Fruit fly (Drosophila melanogaster) whole organism, pupa: ENCODE data around the gene Cdc14.

Experiments used
- CG10348 ChIP-seq: fragments of 200-800 bp; sonication (Bioruptor generic); IDR thresholded peaks from 2 replicates; pipeline ENCODE4 v1.3.6; 2022; ENCODE audit warnings: missing biosample characterization, missing genetic modification characterization
- CG12605 ChIP-seq: fragments of 200-800 bp; sonication (Bioruptor generic); IDR thresholded peaks from 2 replicates; pipeline ENCODE4 v1.3.6; 2022; ENCODE audit warnings: missing biosample characterization, missing genetic modification characterization
- CG13204 ChIP-seq: fragments of 200-800 bp; sonication (Bioruptor generic); optimal IDR thresholded peaks from 2 replicates; lab custom pipeline; 2018; ENCODE audit warnings: missing biosample characterization, mild to moderate bottlenecking, missing genetic modification characterization, moderate library complexity
- CG14655 ChIP-seq: fragments of 200-800 bp; sonication (Bioruptor generic); optimal IDR thresholded peaks from 3 replicates; lab custom pipeline; 2017; ENCODE audit warnings: mild to moderate bottlenecking, missing biosample characterization, missing genetic modification reagents, missing genetic modification characterization
- CG15710 ChIP-seq: fragments of 200-800 bp; sonication (Bioruptor generic); optimal IDR thresholded peaks from 2 replicates; lab custom pipeline; 2018; ENCODE audit warnings: missing biosample characterization, mild to moderate bottlenecking, missing genetic modification characterization, moderate library complexity
- CG17806 ChIP-seq: fragments of 200-800 bp; sonication (Bioruptor generic); optimal IDR thresholded peaks from 2 replicates; lab custom pipeline; 2018; ENCODE audit warnings: missing biosample characterization, mild to moderate bottlenecking, missing genetic modification characterization, moderate library complexity
- CG32121 ChIP-seq: fragments of 200-800 bp; sonication (Bioruptor generic); IDR thresholded peaks from 2 replicates; pipeline ENCODE4 v1.3.6; 2022; ENCODE audit warnings: missing biosample characterization, missing genetic modification characterization
- CG34367 ChIP-seq: fragments of 200-800 bp; sonication (Bioruptor generic); optimal IDR thresholded peaks from 2 replicates; lab custom pipeline; 2018; ENCODE audit warnings: missing biosample characterization, mild to moderate bottlenecking, missing genetic modification characterization
- CG4496 ChIP-seq: fragments of 200-800 bp; sonication (Bioruptor generic); IDR thresholded peaks from 3 replicates; pipeline ENCODE4 v1.3.6; 2022; ENCODE audit warnings: missing biosample characterization, missing genetic modification characterization
- CG8159 ChIP-seq: fragments of 200-800 bp; sonication (Bioruptor generic); optimal IDR thresholded peaks from 3 replicates; lab custom pipeline; 2018; ENCODE audit warnings: missing biosample characterization, mild to moderate bottlenecking, missing genetic modification characterization, moderate library complexity
- CG8301 ChIP-seq: fragments of 200-800 bp; sonication (Bioruptor generic); optimal IDR thresholded peaks from 2 replicates; lab custom pipeline; 2018; ENCODE audit warnings: missing biosample characterization, mild to moderate bottlenecking, missing genetic modification characterization
- CG9948 ChIP-seq: fragments of 200-800 bp; sonication (Bioruptor generic); optimal IDR thresholded peaks from 2 replicates; lab custom pipeline; 2018; ENCODE audit warnings: missing biosample characterization, mild to moderate bottlenecking, missing genetic modification characterization, moderate library complexity
- D1 ChIP-seq: fragments of 200-800 bp; sonication (Bioruptor generic); optimal IDR thresholded peaks from 2 replicates; lab custom pipeline; 2018; ENCODE audit warnings: missing biosample characterization, mild to moderate bottlenecking, missing genetic modification characterization, moderate library complexity
- EcR ChIP-seq: fragments of 200-800 bp; sonication (Bioruptor generic); optimal IDR thresholded peaks from 3 replicates; lab custom pipeline; 2019; ENCODE audit warnings: missing biosample characterization, missing genetic modification characterization, mild to moderate bottlenecking, moderate library complexity, missing genetic modification reagents
- Ets98B ChIP-seq: fragments of 200-800 bp; sonication (Bioruptor generic); IDR thresholded peaks from 2 replicates; pipeline ENCODE4 v1.3.6; 2022; ENCODE audit warnings: missing biosample characterization, missing genetic modification characterization
- Pif1A ChIP-seq: fragments of 200-800 bp; sonication (Bioruptor generic); optimal IDR thresholded peaks from 3 replicates; lab custom pipeline; 2016; ENCODE audit warnings: missing biosample characterization, missing genetic modification characterization
- Pif1B ChIP-seq: fragments of 200-800 bp; sonication (Bioruptor generic); optimal IDR thresholded peaks from 3 replicates; lab custom pipeline; 2016; ENCODE audit warnings: missing biosample characterization, missing genetic modification characterization
- Snoo ChIP-seq: fragments of 200-800 bp; sonication (Bioruptor generic); optimal IDR thresholded peaks from 3 replicates; lab custom pipeline; 2017; ENCODE audit warnings: missing biosample characterization, mild to moderate bottlenecking, missing genetic modification characterization, inconsistent platforms
- fd96Ca ChIP-seq: fragments of 200-800 bp; sonication (Bioruptor generic); IDR thresholded peaks from 3 replicates; pipeline ENCODE4 v1.3.6; 2022; ENCODE audit warnings: missing biosample characterization, missing genetic modification characterization
- gl ChIP-seq: fragments of 200-800 bp; sonication (Bioruptor generic); optimal IDR thresholded peaks from 2 replicates; lab custom pipeline; 2018; ENCODE audit warnings: missing biosample characterization, mild to moderate bottlenecking, missing genetic modification characterization
- rn ChIP-seq: fragments of 200-800 bp; sonication (Bioruptor generic); IDR thresholded peaks from 2 replicates; pipeline ENCODE4 v1.3.6; 2022; ENCODE audit warnings: missing biosample characterization, missing genetic modification characterization

Gene Cdc14

DNA sequence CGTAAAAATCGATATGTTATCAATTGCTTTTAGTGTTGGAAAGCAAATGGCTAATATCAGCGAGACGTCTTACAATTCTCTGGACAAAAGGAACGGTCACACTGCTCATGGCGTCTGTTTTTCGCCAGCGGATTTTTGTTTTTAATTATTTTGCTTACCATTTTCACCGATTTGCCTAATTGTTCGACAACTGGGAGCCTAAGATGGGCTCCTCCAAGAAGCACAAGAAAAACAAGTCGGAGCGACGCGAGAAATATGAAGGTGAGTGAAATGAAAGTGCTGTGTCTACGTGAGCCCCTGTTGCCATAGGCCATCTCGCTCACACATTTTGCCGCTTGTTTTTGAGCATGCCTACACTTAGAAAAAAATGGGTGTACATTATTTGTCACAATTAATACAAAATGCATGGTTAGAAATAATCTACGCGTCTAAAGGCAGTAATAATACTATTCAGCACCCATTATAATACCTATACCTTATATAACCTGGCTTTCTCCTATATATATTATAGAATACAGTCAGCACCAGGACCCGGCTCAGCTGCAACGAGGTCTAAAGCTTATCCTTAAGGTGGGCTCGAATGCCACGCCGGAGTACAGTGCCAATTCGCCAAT is 27.6 kb downstream of the Cdc14 start, which contains the start of gene Brd7-9:
Gene Brd7-9 (plus strand): TSS at position 78 of the 614 bp plus-strand sequence.
- TF ChIP-seq gl (tag; lab: Kevin White, UChicago) (peak; percentile 51), CG8301 (tag; lab: Kevin White, UChicago) (peak; percentile 80), Pif1B (GFP tag; lab: Kevin White, UChicago) (peak; percentile 79), CG12605 (GFP tag; lab: Robert Waterston, UW) (peak; percentile 82), CG17806 (no peak), D1 (tag; lab: Kevin White, UChicago) (no peak), CG14655 (GFP tag; lab: Kevin White, UChicago) (peak; percentile 80), CG34367 (tag; lab: Kevin White, UChicago) (peak; percentile 59), fd96Ca (peak; percentile 74), CG8159 (tag; lab: Kevin White, UChicago) (peak; percentile 68), CG32121 (GFP tag; lab: Robert Waterston, UW) (peak; percentile 79), rn (0 out of 2 replicates have a peak, but pooled peaks have one; percentile 7), Ets98B (GFP tag; lab: Robert Waterston, UW) (peak; percentile 86), Pif1A (GFP tag; lab: Kevin White, UChicago) (peak; percentile 80), CG13204 (GFP tag; lab: Kevin White, UChicago) (no peak), CG15710 (tag; lab: Kevin White, UChicago) (no peak), CG4496 (GFP tag; lab: Robert Waterston, UW) (peak; percentile 91)

DNA sequence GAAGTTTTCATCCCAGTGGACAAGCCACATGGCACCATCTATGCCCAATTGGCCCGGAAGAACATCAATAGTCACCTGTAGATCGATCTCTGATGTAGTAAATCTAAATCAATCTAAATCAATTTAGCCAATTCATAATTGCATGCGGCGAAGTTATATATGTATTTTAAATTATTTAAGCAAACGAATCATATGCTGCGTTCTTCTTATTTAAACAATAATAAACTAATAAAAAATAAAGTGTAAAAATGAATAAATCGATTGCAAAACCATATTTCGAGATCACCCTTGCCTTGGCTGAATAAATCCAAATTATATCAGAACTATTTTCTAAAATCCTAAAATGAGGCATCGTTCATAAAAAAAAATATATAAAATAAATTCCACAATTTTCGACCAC is 29.3 kb downstream of the Cdc14 start, which contains the start of gene CG7164:
Gene CG7164 (plus strand): TSS at position 301 of the 400 bp plus-strand sequence.
- TF ChIP-seq CG8159 (tag; lab: Kevin White, UChicago) (no peak), CG34367 (tag; lab: Kevin White, UChicago) (no peak), CG9948 (tag; lab: Kevin White, UChicago) (no peak), fd96Ca (no peak), rn (no peak), CG32121 (GFP tag; lab: Robert Waterston, UW) (no peak), CG13204 (GFP tag; lab: Kevin White, UChicago) (no peak), Pif1A (GFP tag; lab: Kevin White, UChicago) (no peak), CG8301 (tag; lab: Kevin White, UChicago) (no peak), CG12605 (GFP tag; lab: Robert Waterston, UW) (no peak), gl (tag; lab: Kevin White, UChicago) (no peak), CG17806 (no peak), CG4496 (GFP tag; lab: Robert Waterston, UW) (no peak), EcR (GFP tag; lab: Kevin White, UChicago) (no peak), Snoo (tag; lab: Kevin White, UChicago) (no peak), D1 (tag; lab: Kevin White, UChicago) (no peak), CG10348 (GFP tag; lab: Robert Waterston, UW) (no peak)

DNA sequence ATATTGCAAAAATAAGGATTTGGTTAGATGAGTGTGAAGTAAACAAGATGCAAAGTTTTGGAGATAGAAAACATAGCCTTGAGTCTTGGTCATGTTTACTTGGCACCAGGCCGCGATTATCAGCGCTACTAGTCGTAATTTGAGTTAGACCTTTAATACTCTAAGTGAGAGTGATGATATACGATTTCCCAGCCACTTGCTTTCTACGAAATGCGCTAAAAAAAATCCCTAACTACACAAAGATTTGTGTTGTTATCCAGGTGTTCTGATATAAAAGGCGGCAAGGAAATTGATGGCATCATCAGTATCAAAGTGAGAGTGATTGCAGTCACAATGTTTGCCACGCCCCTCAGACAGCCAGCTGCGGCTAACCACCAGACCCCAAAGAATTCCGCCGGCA is 30.7 kb downstream of the Cdc14 start, which contains the start of gene Uro:
Gene Uro (plus strand): TSS at position 301 of the 400 bp plus-strand sequence.
- TF ChIP-seq CG8301 (tag; lab: Kevin White, UChicago) (no peak), CG32121 (GFP tag; lab: Robert Waterston, UW) (no peak), CG12605 (GFP tag; lab: Robert Waterston, UW) (no peak), CG9948 (tag; lab: Kevin White, UChicago) (no peak), D1 (tag; lab: Kevin White, UChicago) (no peak), CG10348 (GFP tag; lab: Robert Waterston, UW) (no peak), gl (tag; lab: Kevin White, UChicago) (no peak), Pif1B (GFP tag; lab: Kevin White, UChicago) (no peak), CG8159 (tag; lab: Kevin White, UChicago) (no peak), Ets98B (GFP tag; lab: Robert Waterston, UW) (no peak), Pif1A (GFP tag; lab: Kevin White, UChicago) (no peak)

DNA sequence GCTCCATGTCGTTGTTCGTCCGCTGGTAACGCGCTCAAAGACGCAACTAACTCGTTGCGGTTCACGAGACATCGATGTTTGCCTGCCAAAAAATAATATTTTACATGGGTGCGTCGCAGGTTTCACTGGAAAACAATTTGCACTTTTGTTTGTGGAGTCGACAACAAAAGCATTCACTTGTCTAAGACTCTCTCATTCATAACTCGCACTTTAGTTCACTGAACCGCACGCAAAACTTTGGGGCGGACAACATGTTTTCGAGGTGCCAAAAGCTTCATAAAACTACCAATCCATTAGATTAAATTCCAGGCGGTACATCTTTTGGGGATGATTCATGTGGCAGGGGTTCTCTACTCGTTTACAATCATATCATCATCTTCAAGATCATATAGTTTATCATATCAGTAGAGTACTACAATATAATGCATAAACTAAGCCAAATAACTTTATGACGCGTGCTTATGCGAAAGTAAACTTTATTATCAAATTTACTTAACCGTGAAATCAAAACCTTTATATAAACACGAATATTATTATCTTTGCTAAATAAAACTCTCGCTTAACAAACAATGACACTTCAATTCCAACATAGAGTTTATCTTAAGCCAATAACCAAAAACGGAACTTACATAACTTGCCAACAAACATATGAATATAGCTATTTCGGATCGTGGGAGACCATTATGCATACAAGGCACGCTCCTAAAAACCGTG is 32.4 kb downstream of the Cdc14 start, which contains the start of gene CG7179:
Gene CG7179 (minus strand): TSS at position 51 of the 714 bp plus-strand sequence.
- no peak for TF ChIP-seq rn
- no peak for TF ChIP-seq CG4496 (GFP tag; lab: Robert Waterston, UW)
- no peak for TF ChIP-seq CG13204 (GFP tag; lab: Kevin White, UChicago)
- TF ChIP-seq CG12605 (GFP tag; lab: Robert Waterston, UW): no peak
- no peak for TF ChIP-seq Ets98B (GFP tag; lab: Robert Waterston, UW)
- no peak for TF ChIP-seq CG10348 (GFP tag; lab: Robert Waterston, UW)
- TF ChIP-seq gl (tag; lab: Kevin White, UChicago): no peak
- no peak for TF ChIP-seq CG17806
- TF ChIP-seq Snoo (tag; lab: Kevin White, UChicago): no peak
- TF ChIP-seq Pif1B (GFP tag; lab: Kevin White, UChicago): no peak
- TF ChIP-seq CG34367 (tag; lab: Kevin White, UChicago): no peak
- TF ChIP-seq CG15710 (tag; lab: Kevin White, UChicago): no peak
- no peak for TF ChIP-seq Pif1A (GFP tag; lab: Kevin White, UChicago)
- TF ChIP-seq CG9948 (tag; lab: Kevin White, UChicago): no peak
- no peak for TF ChIP-seq CG8159 (tag; lab: Kevin White, UChicago)
- no peak for TF ChIP-seq fd96Ca
- no peak for TF ChIP-seq CG14655 (GFP tag; lab: Kevin White, UChicago)

DNA sequence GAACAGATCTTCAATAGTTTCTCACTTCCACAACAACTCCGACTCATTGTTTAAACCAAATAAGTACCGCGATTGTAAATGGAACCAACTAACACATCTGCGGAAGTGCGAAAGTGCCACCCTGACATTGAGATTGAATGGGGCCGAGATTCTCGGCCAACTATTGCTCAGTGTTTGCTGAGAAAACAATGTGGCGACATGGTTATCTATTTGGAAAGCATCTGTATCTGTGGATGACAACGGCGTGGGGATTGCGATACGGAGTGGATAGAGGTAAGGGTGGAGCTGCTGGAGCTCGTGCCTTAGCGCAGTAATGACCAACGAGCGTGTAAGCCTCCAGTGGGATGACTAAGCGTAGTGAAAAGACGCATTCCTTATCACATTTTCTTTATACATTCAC is 35.2 kb downstream of the Cdc14 start:
- TF ChIP-seq Pif1A (GFP tag; lab: Kevin White, UChicago): no peak
